Fruit fly (Drosophila melanogaster): Measurements from ENCODE around the gene RpS27.

dm6 chr3R:25247379-25247869, at the start of gene RpS27, which contains the start of gene Nup37:
- TF ChIP-seq bigmax (GFP tag; optimal IDR thresholded peaks at IDR 0.05) (peak; percentile 86), CG1024 (GFP tag; IDR thresholded peaks at IDR 0.05) (peak; percentile 94), Poxn (GFP tag; IDR thresholded peaks at IDR 0.05) (peak; percentile 84), Abd-B (GFP tag; optimal IDR thresholded peaks at IDR 0.05) (peak; percentile 93), CG7928 (GFP tag; optimal IDR thresholded peaks at IDR 0.05) (peak; percentile 82), ind (GFP tag; optimal IDR thresholded peaks at IDR 0.05) (peak; percentile 96), CG17359 (tag; optimal IDR thresholded peaks at IDR 0.05) (peak; percentile 97)

Data from whole organism, embryonic.